Worm (Caenorhabditis elegans): ENCODE data around the gene npr-31.

- TF ChIP-seq tbx-2 (tag; optimal IDR thresholded peaks at IDR 0.05) (no peak), ceh-18 (tag; optimal IDR thresholded peaks at IDR 0.05) (no peak), ztf-16 (tag; optimal IDR thresholded peaks at IDR 0.05) (no peak), eyg-1 (tag; optimal IDR thresholded peaks at IDR 0.05) (no peak), mec-3 (tag; optimal IDR thresholded peaks at IDR 0.05; ENCODE audit: borderline replicate concordance) (no peak), pha-4 (tag; optimal IDR thresholded peaks at IDR 0.05) (no peak), unc-42 (tag; optimal IDR thresholded peaks at IDR 0.05) (no peak)
These were observed 28.8 kb upstream of the npr-31 start, which contains the start of gene cutl-5 for ce11 chrII:7115638-7116037.

Measured in whole organism, late embryonic.